Fruit fly (Drosophila melanogaster): Measurements from ENCODE around the gene noc.

The noc gene

dm6 chr2L:14490097-14491070 lies at the start of gene noc (continued):
- TF ChIP-seq E2f1 (GFP tag; IDR thresholded peaks at IDR 0.05) (no peak), Side (GFP tag; optimal IDR thresholded peaks at IDR 0.05) (peak; percentile 5), fu2 (GFP tag; optimal IDR thresholded peaks at IDR 0.05) (no peak), ttk (GFP tag; IDR thresholded peaks at IDR 0.05) (peak; percentile 36; the same call in 1 of the 2 replicates), tgo (GFP tag; IDR thresholded peaks at IDR 0.05) (0 out of 3 replicates have a peak, but pooled peaks have one; percentile 21), pan (optimal IDR thresholded peaks at IDR 0.05) (no peak), pan (GFP tag; optimal IDR thresholded peaks at IDR 0.05 in 1 of 2, IDR thresholded peaks at IDR 0.05 in 1 of 2) (peak in 1 of 2 experiments; percentile 59), CG11504 (tag; optimal IDR thresholded peaks at IDR 0.05) (peak; percentile 34), ATbp (GFP tag; optimal IDR thresholded peaks at IDR 0.05) (peak; percentile 35), Rfx (GFP tag; IDR thresholded peaks at IDR 0.05) (peak; percentile 49; the same call in 1 of the 2 replicates), wek (GFP tag; optimal IDR thresholded peaks at IDR 0.05) (no peak), gro (GFP tag; optimal IDR thresholded peaks at IDR 0.05) (peak; percentile 72), Dbx (GFP tag; IDR thresholded peaks at IDR 0.05) (peak; percentile 19; the same call in 1 of the 3 replicates), mirr (GFP tag; optimal IDR thresholded peaks at IDR 0.05) (peak; percentile 69), Bdp1 (GFP tag; optimal IDR thresholded peaks at IDR 0.05) (no peak), CG16813 (GFP tag; IDR thresholded peaks at IDR 0.05; ENCODE audit: partially characterized antibody) (0 out of 3 replicates have a peak, but pooled peaks have one; percentile 16), CkIIα-i1 (GFP tag; IDR thresholded peaks at IDR 0.05) (no peak), CG10366 (GFP tag; IDR thresholded peaks at IDR 0.05) (no peak), ewg (GFP tag; optimal IDR thresholded peaks at IDR 0.05) (peak; percentile 88), CG15601 (tag; optimal IDR thresholded peaks at IDR 0.05) (peak; percentile 71), NFAT (GFP tag; IDR thresholded peaks at IDR 0.05) (peak; percentile 38; the same call in 1 of the 2 replicates), CG2712 (tag; optimal IDR thresholded peaks at IDR 0.05) (peak; percentile 44), otp (GFP tag; IDR thresholded peaks at IDR 0.05) (peak; percentile 47; the same call in 2 of the 3 replicates), sug (tag; optimal IDR thresholded peaks at IDR 0.05) (peak; percentile 83), CG34422 (GFP tag; IDR thresholded peaks at IDR 0.05) (peak; percentile 52; the same call in 1 of the 3 replicates), sd (tag; optimal IDR thresholded peaks at IDR 0.05) (peak; percentile 8), CG3407 (GFP tag; optimal IDR thresholded peaks at IDR 0.05) (peak; percentile 3), CG34224 (GFP tag; IDR thresholded peaks at IDR 0.05; ENCODE audit: partially characterized antibody) (peak; percentile 77), Asciz (GFP tag; optimal IDR thresholded peaks at IDR 0.05) (peak; percentile 9), CG16779 (GFP tag; IDR thresholded peaks at IDR 0.05) (no peak), usp (GFP tag; optimal IDR thresholded peaks at IDR 0.05) (no peak), CG17612 (GFP tag; IDR thresholded peaks at IDR 0.05) (0 out of 2 replicates have a peak, but pooled peaks have one; percentile 8), lab (GFP tag; optimal IDR thresholded peaks at IDR 0.05) (peak; percentile 77), Neu2 (GFP tag; optimal IDR thresholded peaks at IDR 0.05; ENCODE audit: borderline replicate concordance) (no peak), Ssrp (tag; optimal IDR thresholded peaks at IDR 0.05) (no peak), CG4282 (GFP tag; optimal IDR thresholded peaks at IDR 0.05) (no peak), Hr78 (GFP tag; optimal IDR thresholded peaks at IDR 0.05) (peak in 1 of 2 experiments; percentile 53), Sox102F (GFP tag; optimal IDR thresholded peaks at IDR 0.05) (peak; percentile 19), CG13624 (GFP tag; optimal IDR thresholded peaks at IDR 0.05) (peak; percentile 28), vfl (GFP tag; optimal IDR thresholded peaks at IDR 0.05) (no peak), lov (optimal IDR thresholded peaks at IDR 0.05) (no peak), lov (GFP tag; IDR thresholded peaks at IDR 0.05) (no peak), cg (GFP tag; optimal IDR thresholded peaks at IDR 0.05) (peak; percentile 52), Nf-YB (GFP tag; optimal IDR thresholded peaks at IDR 0.05) (peak; percentile 99), CG8089 (GFP tag; optimal IDR thresholded peaks at IDR 0.05) (peak; percentile 50), Xrp1 (GFP tag; IDR thresholded peaks at IDR 0.05) (0 out of 2 replicates have a peak, but pooled peaks have one; percentile 13), crp (GFP tag; optimal IDR thresholded peaks at IDR 0.05) (peak in 1 of 2 experiments; percentile 47)

All from whole organism, embryonic.